Worm (Caenorhabditis elegans) whole organism, early embryonic: ENCODE results near the gene B0393.9.
A peak's percentile ranks its signal among the peaks of the same experiment; 100 is the strongest.

Experiments used
- B0310.2 ChIP-seq: sonication (generic microtip); optimal IDR thresholded peaks from 2 replicates; lab custom pipeline; 2016; ENCODE audit warnings: mild to moderate bottlenecking, missing genetic modification characterization, missing compliant biosample characterization
- F13C5.2 ChIP-seq: sonication (generic microtip); optimal IDR thresholded peaks from 2 replicates; lab custom pipeline; 2017; ENCODE audit warnings: mild to moderate bottlenecking, missing genetic modification characterization, inconsistent platforms, missing compliant biosample characterization
- aly-1 ChIP-seq: sonication (generic microtip); optimal IDR thresholded peaks from 2 replicates; lab custom pipeline; 2016; ENCODE audit warnings: missing genetic modification characterization, missing compliant biosample characterization
- ama-1 ChIP-seq: fragments of 150-350 bp; optimal IDR thresholded peaks from 2 replicates; lab custom pipeline; 2014
- ceh-13 ChIP-seq: fragments of 200-800 bp; sonication (Bioruptor generic); optimal IDR thresholded peaks from 2 replicates; lab custom pipeline; 2018; ENCODE audit warnings: mild to moderate bottlenecking, missing genetic modification characterization, missing compliant biosample characterization
- ceh-36 ChIP-seq: sonication (generic microtip); optimal IDR thresholded peaks from 2 replicates; lab custom pipeline; 2016; ENCODE audit warnings: missing genetic modification characterization, inconsistent platforms, missing compliant biosample characterization
- ets-7 ChIP-seq: sonication (generic microtip); optimal IDR thresholded peaks from 2 replicates; lab custom pipeline; 2016; ENCODE audit warnings: missing genotype, missing genetic modification characterization, missing compliant biosample characterization
- flt-1 ChIP-seq: fragments of 200-800 bp; sonication (Bioruptor generic); IDR thresholded peaks from 2 replicates; pipeline ENCODE4 v1.3.6; 2022; ENCODE audit warnings: missing genetic modification characterization, missing compliant biosample characterization
- hmbx-1 ChIP-seq: sonication (generic microtip); optimal IDR thresholded peaks from 2 replicates; lab custom pipeline; 2016; ENCODE audit warnings: mild to moderate bottlenecking, missing genetic modification characterization, missing compliant biosample characterization
- hmg-4 ChIP-seq: fragments of 200-800 bp; sonication (Bioruptor generic); optimal IDR thresholded peaks from 2 replicates; lab custom pipeline; 2018; ENCODE audit warnings: mild to moderate bottlenecking, missing genetic modification characterization, missing compliant biosample characterization
- hnd-1 ChIP-seq: sonication (generic microtip); optimal IDR thresholded peaks from 2 replicates; lab custom pipeline; 2016; ENCODE audit warnings: missing genetic modification characterization, missing compliant biosample characterization
- pes-1 ChIP-seq: fragments of 200-800 bp; sonication (Bioruptor generic); IDR thresholded peaks from 2 replicates; pipeline ENCODE4 v1.3.6; 2022; ENCODE audit warnings: missing genetic modification reagents, missing genetic modification characterization, missing compliant biosample characterization
- scrt-1 ChIP-seq: fragments of 200-800 bp; sonication (Bioruptor generic); IDR thresholded peaks from 2 replicates; pipeline ENCODE4 v1.3.6; 2022; ENCODE audit warnings: missing genetic modification characterization, missing compliant biosample characterization
- sea-1 ChIP-seq: fragments of 200-800 bp; sonication (Bioruptor generic); conservative IDR thresholded peaks from 2 replicates; pipeline ENCODE4 v1.3.6; 2022; ENCODE audit warnings: missing genetic modification characterization, missing compliant biosample characterization
- tbx-11 ChIP-seq: fragments of 200-800 bp; sonication (Bioruptor generic); IDR thresholded peaks from 2 replicates; pipeline ENCODE4 v1.3.6; 2022; ENCODE audit warnings: missing genetic modification characterization, missing compliant biosample characterization
- tbx-37 ChIP-seq: fragments of 200-800 bp; sonication (Bioruptor generic); conservative IDR thresholded peaks from 2 replicates; pipeline ENCODE4 v1.3.6; 2022; ENCODE audit warnings: missing genetic modification reagents, missing genetic modification characterization, missing compliant biosample characterization
- tra-4 ChIP-seq: sonication (generic microtip); optimal IDR thresholded peaks from 2 replicates; lab custom pipeline; 2017; ENCODE audit warnings: missing genetic modification characterization, missing compliant biosample characterization

The B0393.9 gene

DNA sequence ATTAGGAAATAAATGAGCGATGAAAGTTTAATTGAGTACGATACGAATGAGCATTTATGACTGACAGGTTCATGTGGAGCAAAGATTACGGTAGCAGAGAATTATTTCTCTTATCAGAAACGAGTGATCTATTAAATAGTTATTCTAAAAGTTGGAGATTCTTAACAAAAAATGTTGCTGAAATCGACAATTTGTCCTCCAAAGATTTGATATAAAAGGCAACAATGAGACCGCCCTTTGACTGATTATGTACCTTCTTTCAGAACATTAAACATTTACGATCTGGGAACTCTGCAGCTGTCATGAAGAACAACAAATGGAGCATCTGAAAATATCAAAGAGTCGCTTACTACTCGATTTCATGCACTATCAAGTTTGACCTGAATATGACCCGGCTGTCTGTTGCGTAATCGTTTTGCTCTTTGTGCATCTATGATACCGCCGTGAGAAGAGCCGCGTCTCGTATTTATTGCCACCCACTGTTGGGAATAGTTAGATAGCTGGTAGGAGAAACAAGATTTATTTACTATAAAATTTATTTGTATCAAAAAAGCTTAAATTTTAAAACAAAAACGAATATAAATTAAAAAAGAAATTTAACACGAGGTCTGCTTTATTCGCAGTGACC is 29.7 kb upstream of the B0393.9 start, which contains the start of gene pal-1:
Gene pal-1, minus strand, starts transcription at position 51 of the 628 bp plus-strand sequence.
- TF ChIP-seq hmg-4 (GFP tag; lab: Kevin White, UChicago), result no peak
- TF ChIP-seq flt-1 (GFP tag; lab: Robert Waterston, UW), result no peak
- no peak for TF ChIP-seq ama-1 (lab: Kevin White, UChicago)
- TF ChIP-seq tbx-37, result no peak
- no peak for TF ChIP-seq B0310.2 (tag; lab: Kevin White, UChicago)
- TF ChIP-seq F13C5.2, result no peak
- no peak for TF ChIP-seq sea-1 (GFP tag; lab: Robert Waterston, UW)
- no peak for TF ChIP-seq hmbx-1 (tag; lab: Kevin White, UChicago)

- TF ChIP-seq pes-1 (GFP tag; lab: Robert Waterston, UW) (no peak), sea-1 (GFP tag; lab: Robert Waterston, UW) (no peak), B0310.2 (tag; lab: Kevin White, UChicago) (no peak), ceh-13 (GFP tag; lab: Kevin White, UChicago) (no peak), flt-1 (GFP tag; lab: Robert Waterston, UW) (no peak), aly-1 (tag; lab: Kevin White, UChicago) (no peak)
These were observed 28.1 kb upstream of the B0393.9 start for ce11 chrIII:4808089-4808488.

ce11 chrIII:4806345-4806744 is 26.4 kb upstream of the B0393.9 start:
- TF ChIP-seq pes-1 (GFP tag; lab: Robert Waterston, UW) (no peak), tra-4 (tag; lab: Kevin White, UChicago) (no peak), hmbx-1 (tag; lab: Kevin White, UChicago) (no peak), ceh-36 (tag; lab: Kevin White, UChicago) (no peak), tbx-37 (no peak), ama-1 (lab: Kevin White, UChicago) (no peak), tbx-11 (GFP tag; lab: Robert Waterston, UW) (no peak), hnd-1 (tag; lab: Kevin White, UChicago) (no peak), hmg-4 (GFP tag; lab: Kevin White, UChicago) (no peak), flt-1 (GFP tag; lab: Robert Waterston, UW) (no peak), sea-1 (GFP tag; lab: Robert Waterston, UW) (no peak), ets-7 (no peak), ceh-13 (GFP tag; lab: Kevin White, UChicago) (no peak), B0310.2 (tag; lab: Kevin White, UChicago) (no peak), F13C5.2 (no peak), scrt-1 (GFP tag; lab: Robert Waterston, UW) (no peak), aly-1 (tag; lab: Kevin White, UChicago) (no peak)

DNA sequence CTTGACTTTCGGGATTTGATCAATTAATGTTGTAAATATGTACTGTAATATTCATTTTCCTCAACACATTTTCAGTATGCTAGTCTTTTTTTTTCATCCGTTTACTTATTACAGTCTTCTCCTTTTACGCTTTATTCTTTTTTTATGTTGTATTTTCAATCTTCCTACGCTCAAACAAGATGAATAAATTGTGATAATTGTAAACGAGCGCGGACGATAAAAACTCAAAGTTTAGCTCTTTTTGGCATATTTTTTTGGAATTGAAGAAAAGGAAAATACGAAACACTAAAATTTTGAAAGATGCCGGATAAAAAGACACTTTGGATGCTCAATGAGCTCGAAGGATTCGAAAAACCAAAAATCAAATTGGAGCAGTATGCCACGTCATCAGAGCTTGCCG is 22.8 kb upstream of the B0393.9 start, which contains the start of gene metl-5:
Gene metl-5, plus strand, starts transcription at position 301 of the 400 bp plus-strand sequence.
- TF ChIP-seq ceh-36 (tag; lab: Kevin White, UChicago), result no peak

- TF ChIP-seq hmg-4 (GFP tag; lab: Kevin White, UChicago) (no peak), hmbx-1 (tag; lab: Kevin White, UChicago) (no peak), tbx-37 (no peak), sea-1 (GFP tag; lab: Robert Waterston, UW) (no peak), aly-1 (tag; lab: Kevin White, UChicago) (no peak), F13C5.2 (no peak), hnd-1 (tag; lab: Kevin White, UChicago) (no peak), ceh-13 (GFP tag; lab: Kevin White, UChicago) (no peak)
These were observed 16.6 kb upstream of the B0393.9 start, which contains the start of gene tag-325 for ce11 chrIII:4796536-4796935. Gene tag-325 (plus strand): TSS chrIII:4796836.

ce11 chrIII:4796039-4796438 is 16.1 kb upstream of the B0393.9 start:
- TF ChIP-seq hmg-4 (GFP tag; lab: Kevin White, UChicago) (peak; percentile 29), sea-1 (GFP tag; lab: Robert Waterston, UW) (no peak), tbx-11 (GFP tag; lab: Robert Waterston, UW) (no peak), pes-1 (GFP tag; lab: Robert Waterston, UW) (no peak), scrt-1 (GFP tag; lab: Robert Waterston, UW) (no peak), flt-1 (GFP tag; lab: Robert Waterston, UW) (no peak)

DNA sequence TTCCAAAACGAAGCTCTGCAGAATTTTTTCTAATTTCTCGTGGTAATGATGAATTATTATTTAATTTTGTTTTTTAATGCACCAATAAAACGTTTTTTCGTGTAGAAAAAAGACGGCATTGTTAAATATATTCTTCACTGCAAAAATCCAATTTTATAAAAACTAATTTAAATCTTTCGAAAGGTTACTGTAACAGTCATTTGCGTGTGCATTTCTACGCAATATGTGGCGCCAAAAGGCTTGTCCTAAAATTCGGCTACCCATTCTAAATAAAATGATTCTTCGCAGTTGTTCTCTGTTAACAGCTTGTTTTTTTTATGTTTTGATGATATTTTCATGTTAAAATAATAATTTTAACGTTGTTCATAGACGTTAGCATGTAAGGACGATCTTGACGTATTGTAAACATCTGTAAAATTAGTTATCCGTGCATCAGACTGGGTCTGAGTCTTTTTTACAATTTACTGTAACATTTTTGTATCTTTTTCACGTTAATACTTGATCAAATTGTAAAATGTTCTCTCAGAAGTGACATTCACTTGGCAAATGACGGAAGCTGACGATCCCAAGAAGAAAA is 12.7 kb upstream of the B0393.9 start, which contains the start of gene mip-1:
Gene mip-1, plus strand, starts transcription at position 527 of the 577 bp plus-strand sequence.
- TF ChIP-seq tbx-37, result no peak
- no peak for TF ChIP-seq ets-7
- TF ChIP-seq hmbx-1 (tag; lab: Kevin White, UChicago), result no peak
- no peak for TF ChIP-seq sea-1 (GFP tag; lab: Robert Waterston, UW)
- TF ChIP-seq aly-1 (tag; lab: Kevin White, UChicago), result no peak
- no peak for TF ChIP-seq ama-1 (lab: Kevin White, UChicago)
- TF ChIP-seq tra-4 (tag; lab: Kevin White, UChicago), result no peak
- no peak for TF ChIP-seq flt-1 (GFP tag; lab: Robert Waterston, UW)
- no peak for TF ChIP-seq ceh-36 (tag; lab: Kevin White, UChicago)
- TF ChIP-seq hmg-4 (GFP tag; lab: Kevin White, UChicago), result no peak
- TF ChIP-seq scrt-1 (GFP tag; lab: Robert Waterston, UW), result no peak
- no peak for TF ChIP-seq F13C5.2
- TF ChIP-seq hnd-1 (tag; lab: Kevin White, UChicago), result no peak
